Fruit fly (Drosophila melanogaster): Measurements from ENCODE around the gene CG11843.

DNA sequence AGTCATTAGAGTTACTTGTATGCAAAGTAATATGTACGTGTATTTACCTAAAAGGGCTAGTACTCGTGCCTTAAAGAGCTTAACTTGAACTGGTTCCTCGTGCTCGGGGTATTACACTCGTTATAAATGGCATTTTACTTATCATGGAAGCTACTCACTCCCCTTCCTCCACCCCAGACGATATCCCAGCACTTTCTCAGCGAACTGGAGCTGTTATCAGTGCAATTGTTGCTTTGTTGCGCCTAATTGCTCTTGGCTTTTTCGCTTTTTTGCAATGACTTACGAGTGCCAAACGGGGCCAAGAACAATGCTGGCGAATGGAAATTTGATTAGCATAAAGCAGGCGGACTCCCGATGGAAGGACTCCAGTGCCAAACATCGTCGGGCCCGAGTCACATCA lies 12.9 kb downstream of the CG11843 start:
- no peak for TF ChIP-seq Hr39 (GFP tag; optimal IDR thresholded peaks at IDR 0.05)
- TF ChIP-seq svp (GFP tag): peak; percentile 59
- TF ChIP-seq CG16779 (tag; optimal IDR thresholded peaks at IDR 0.05): no peak
- no peak for TF ChIP-seq CG10669 (GFP tag; optimal IDR thresholded peaks at IDR 0.05)
- TF ChIP-seq CG32006 (GFP tag; optimal IDR thresholded peaks at IDR 0.05): no peak
- TF ChIP-seq CG15336 (GFP tag; IDR thresholded peaks at IDR 0.05): no peak
- no peak for TF ChIP-seq CG6276 (GFP tag; optimal IDR thresholded peaks at IDR 0.05)
- no peak for TF ChIP-seq Blimp-1 (GFP tag; optimal IDR thresholded peaks at IDR 0.05)
- no peak for TF ChIP-seq topi (GFP tag; optimal IDR thresholded peaks at IDR 0.05)
- TF ChIP-seq Hr4 (GFP tag; optimal IDR thresholded peaks at IDR 0.05): no peak
- no peak for TF ChIP-seq dsx (GFP tag; optimal IDR thresholded peaks at IDR 0.05; ENCODE audit: poor library complexity, severe bottlenecking)
- peak; percentile 47 for TF ChIP-seq Eip93F (GFP tag; optimal IDR thresholded peaks at IDR 0.05)
- TF ChIP-seq OdsH (GFP tag; optimal IDR thresholded peaks at IDR 0.05): no peak
- TF ChIP-seq cyc (GFP tag; optimal IDR thresholded peaks at IDR 0.05): no peak
